Worm (Caenorhabditis elegans) whole organism, young adult: ENCODE data around the gene msp-45.
"Not testable (repeated sequence)": the region's sequence is repeated elsewhere in the genome, so short reads cannot be mapped to it uniquely, and the experiment has no call there.

Experiments used
- C06A6.2 ChIP-seq: fragments of 200-800 bp; sonication (Bioruptor generic); conservative IDR thresholded peaks from 2 replicates; pipeline ENCODE4 v1.3.6; 2022; ENCODE audit warnings: missing genetic modification characterization, missing compliant biosample characterization
- C17E4.6 ChIP-seq: fragments of 200-800 bp; sonication (Bioruptor generic); IDR thresholded peaks from 2 replicates; pipeline ENCODE4 v1.3.6; 2022; ENCODE audit warnings: missing genetic modification reagents, missing genetic modification characterization, missing compliant biosample characterization
- D2030.7 ChIP-seq: fragments of 200-800 bp; sonication (Bioruptor generic); IDR thresholded peaks from 2 replicates; pipeline ENCODE4 v1.3.6; 2022; ENCODE audit warnings: missing genetic modification reagents, missing genetic modification characterization, missing compliant biosample characterization
- F39B2.1 ChIP-seq: fragments of 200-800 bp; sonication (Bioruptor generic); IDR thresholded peaks from 2 replicates; pipeline ENCODE4 v1.3.6; 2022; ENCODE audit warnings: missing genetic modification reagents, missing genetic modification characterization, missing compliant biosample characterization
- F52B5.7 ChIP-seq: sonication (generic microtip); optimal IDR thresholded peaks from 2 replicates; lab custom pipeline; 2016; ENCODE audit warnings: mild to moderate bottlenecking, missing genetic modification characterization, missing compliant biosample characterization
- F57C9.4 ChIP-seq: sonication (generic microtip); optimal IDR thresholded peaks from 2 replicates; lab custom pipeline; 2017; ENCODE audit warnings: mild to moderate bottlenecking, missing genetic modification characterization, missing compliant biosample characterization
- Y79H2A.3 ChIP-seq: fragments of 200-800 bp; sonication (Bioruptor generic); conservative IDR thresholded peaks from 2 replicates; pipeline ENCODE4 v1.3.6; 2022; ENCODE audit warnings: missing genetic modification reagents, missing genetic modification characterization, missing compliant biosample characterization
- ZK185.1 ChIP-seq: sonication (generic microtip); optimal IDR thresholded peaks from 2 replicates; lab custom pipeline; 2016; ENCODE audit warnings: mild to moderate bottlenecking, missing genetic modification characterization, missing compliant biosample characterization; ENCODE audit not compliant: poor library complexity, severe bottlenecking
- attf-5 ChIP-seq: fragments of 200-800 bp; sonication (Bioruptor generic); optimal IDR thresholded peaks from 2 replicates; lab custom pipeline; 2018; ENCODE audit warnings: mild to moderate bottlenecking, missing genetic modification characterization, missing compliant biosample characterization
- bed-2 ChIP-seq: fragments of 200-800 bp; sonication (Bioruptor generic); IDR thresholded peaks from 2 replicates; pipeline ENCODE4 v1.3.6; 2022; ENCODE audit warnings: missing genetic modification reagents, missing genetic modification characterization, missing compliant biosample characterization
- cebp-2 ChIP-seq: fragments of 200-800 bp; sonication (Bioruptor generic); IDR thresholded peaks from 2 replicates; pipeline ENCODE4 v1.3.6; 2022; ENCODE audit warnings: missing genetic modification characterization, missing compliant biosample characterization
- ceh-27 ChIP-seq: fragments of 200-800 bp; sonication (Bioruptor generic); optimal IDR thresholded peaks from 2 replicates; lab custom pipeline; 2018; ENCODE audit warnings: mild to moderate bottlenecking, missing genetic modification characterization, moderate library complexity, missing compliant biosample characterization
- ceh-40 ChIP-seq: fragments of 200-800 bp; sonication (Bioruptor generic); IDR thresholded peaks from 2 replicates; pipeline ENCODE4 v1.3.6; 2022; ENCODE audit warnings: missing genetic modification characterization, missing compliant biosample characterization
- ceh-58 ChIP-seq: fragments of 200-800 bp; sonication (Bioruptor generic); IDR thresholded peaks from 2 replicates; pipeline ENCODE4 v1.3.6; 2022; ENCODE audit warnings: missing genetic modification characterization, missing compliant biosample characterization
- egl-44 ChIP-seq: fragments of 200-800 bp; sonication (Bioruptor generic); IDR thresholded peaks from 2 replicates; pipeline ENCODE4 v1.3.6; 2022; ENCODE audit warnings: missing genetic modification reagents, missing genetic modification characterization, missing compliant biosample characterization
- gei-17 ChIP-seq: fragments of 200-800 bp; sonication (Bioruptor generic); optimal IDR thresholded peaks from 2 replicates; lab custom pipeline; 2018; ENCODE audit warnings: mild to moderate bottlenecking, missing genetic modification characterization, missing compliant biosample characterization
- hlh-12 ChIP-seq: sonication (generic microtip); optimal IDR thresholded peaks from 2 replicates; lab custom pipeline; 2016; ENCODE audit warnings: missing genetic modification characterization, missing compliant biosample characterization
- hmg-1.2 ChIP-seq: fragments of 200-800 bp; sonication (Bioruptor generic); IDR thresholded peaks from 2 replicates; pipeline ENCODE4 v1.3.6; 2022; ENCODE audit warnings: missing genetic modification reagents, missing genetic modification characterization, missing compliant biosample characterization
- hmg-20 ChIP-seq: fragments of 200-800 bp; sonication (Bioruptor generic); IDR thresholded peaks from 2 replicates; pipeline ENCODE4 v1.3.6; 2022; ENCODE audit warnings: missing genetic modification reagents, missing genetic modification characterization, missing compliant biosample characterization
- hsf-1 ChIP-seq: fragments of 200-800 bp; sonication (Bioruptor generic); IDR thresholded peaks from 2 replicates; pipeline ENCODE4 v1.3.6; 2022; ENCODE audit warnings: missing genetic modification reagents, missing genetic modification characterization, missing compliant biosample characterization
- let-607 ChIP-seq, 2 experiments: fragments of 200-800 bp in 1 of 2; sonication (Bioruptor generic) in 1 of 2; sonication (generic microtip) in 1 of 2; optimal IDR thresholded peaks; 2 replicates each; lab custom pipeline; 2016 to 2018; ENCODE audit warnings: mild to moderate bottlenecking in 2 of 2, missing compliant biosample characterization in 2 of 2, missing genetic modification characterization in 2 of 2, moderate library complexity in 2 of 2, missing genotype in 1 of 2
- lin-35 ChIP-seq, 3 experiments: fragments of 150-350 bp in 2 of 3; sonication (generic microtip) in 1 of 3; optimal IDR thresholded peaks; 2 replicates each; lab custom pipeline; 2014 to 2018; ENCODE audit warnings: missing biosample characterization in 3 of 3, missing genetic modification characterization in 3 of 3, missing genetic modification reagents in 3 of 3
- lsl-1 ChIP-seq: fragments of 200-800 bp; sonication (Bioruptor generic); optimal IDR thresholded peaks from 2 replicates; lab custom pipeline; 2018; ENCODE audit warnings: mild to moderate bottlenecking, missing genetic modification characterization, moderate library complexity, missing compliant biosample characterization
- mel-28 ChIP-seq: sonication (generic microtip); optimal IDR thresholded peaks from 2 replicates; lab custom pipeline; 2016; ENCODE audit warnings: borderline replicate concordance, mild to moderate bottlenecking, missing genetic modification characterization, missing compliant biosample characterization
- nfya-2 ChIP-seq: fragments of 200-800 bp; sonication (Bioruptor generic); IDR thresholded peaks from 2 replicates; pipeline ENCODE4 v1.3.6; 2022; ENCODE audit warnings: missing genetic modification reagents, missing genetic modification characterization, missing compliant biosample characterization
- nhr-90 ChIP-seq: sonication (generic microtip); optimal IDR thresholded peaks from 2 replicates; lab custom pipeline; 2016; ENCODE audit warnings: missing genotype, mild to moderate bottlenecking, missing genetic modification characterization, missing compliant biosample characterization
- pbrm-1 ChIP-seq: fragments of 200-800 bp; sonication (Bioruptor generic); IDR thresholded peaks from 2 replicates; pipeline ENCODE4 v1.3.6; 2022; ENCODE audit warnings: missing genetic modification reagents, missing genetic modification characterization, missing compliant biosample characterization
- repo-1 ChIP-seq: sonication (generic microtip); optimal IDR thresholded peaks from 2 replicates; lab custom pipeline; 2017; ENCODE audit warnings: mild to moderate bottlenecking, missing genetic modification characterization, missing compliant biosample characterization
- rpc-1 ChIP-seq, 2 experiments: fragments of 150-350 bp in 1 of 2; sonication (generic microtip) in 1 of 2; optimal IDR thresholded peaks; 2 replicates each; lab custom pipeline; 2014 to 2018; ENCODE audit warnings: missing biosample characterization in 1 of 2, missing genetic modification characterization in 1 of 2, missing genetic modification reagents in 1 of 2, missing genotype in 1 of 2
- snpc-1.1 ChIP-seq: sonication (generic microtip); optimal IDR thresholded peaks from 2 replicates; lab custom pipeline; 2017; ENCODE audit warnings: missing genetic modification characterization, mild to moderate bottlenecking, missing compliant biosample characterization, antibody characterized with exemption, moderate library complexity, missing genotype, missing genetic modification reagents; ENCODE audit not compliant: insufficient read depth
- snpc-3.4 ChIP-seq: sonication (generic microtip); optimal IDR thresholded peaks from 2 replicates; lab custom pipeline; 2017; ENCODE audit warnings: missing genetic modification characterization, mild to moderate bottlenecking, missing compliant biosample characterization, antibody characterized with exemption, moderate library complexity, missing genotype, missing genetic modification reagents
- snpc-4 ChIP-seq, 5 experiments: fragments of 150-350 bp in 1 of 5; sonication (generic microtip) in 4 of 5; optimal IDR thresholded peaks; 2 replicates each; lab custom pipeline; 2014 to 2018; ENCODE audit warnings: missing genetic modification characterization in 5 of 5, missing biosample characterization in 3 of 5, antibody characterized with exemption in 2 of 5, mild to moderate bottlenecking in 2 of 5, missing compliant biosample characterization in 2 of 5, missing genotype in 2 of 5, moderate library complexity in 2 of 5, missing genetic modification reagents in 1 of 5
- somi-1 ChIP-seq: fragments of 200-800 bp; sonication (Bioruptor generic); optimal IDR thresholded peaks from 2 replicates; lab custom pipeline; 2018; ENCODE audit warnings: mild to moderate bottlenecking, missing genetic modification characterization, missing compliant biosample characterization
- sptf-2 ChIP-seq: fragments of 200-800 bp; sonication (Bioruptor generic); optimal IDR thresholded peaks from 2 replicates; lab custom pipeline; 2018; ENCODE audit warnings: mild to moderate bottlenecking, missing genetic modification characterization, missing compliant biosample characterization
- tbp1 ChIP-seq: fragments of 200-800 bp; sonication (Bioruptor generic); optimal IDR thresholded peaks from 2 replicates; lab custom pipeline; 2018; ENCODE audit warnings: mild to moderate bottlenecking, missing genetic modification characterization, missing compliant biosample characterization
- tbx-9 ChIP-seq: sonication (generic microtip); optimal IDR thresholded peaks from 2 replicates; lab custom pipeline; 2016; ENCODE audit warnings: borderline replicate concordance, missing genetic modification characterization, inconsistent platforms, missing compliant biosample characterization
- tlf-1 ChIP-seq: fragments of 200-800 bp; sonication (Bioruptor generic); optimal IDR thresholded peaks from 2 replicates; lab custom pipeline; 2018; ENCODE audit warnings: mild to moderate bottlenecking, missing genetic modification characterization, missing compliant biosample characterization
- unc-130 ChIP-seq: sonication (generic microtip); optimal IDR thresholded peaks from 2 replicates; lab custom pipeline; 2016; ENCODE audit warnings: missing genetic modification reagents, missing genetic modification characterization, missing compliant biosample characterization
- ztf-25 ChIP-seq: fragments of 200-800 bp; sonication (Bioruptor generic); IDR thresholded peaks from 2 replicates; pipeline ENCODE4 v1.3.6; 2022; ENCODE audit warnings: missing genetic modification reagents, missing genetic modification characterization, missing compliant biosample characterization
- ztf-3 ChIP-seq: fragments of 200-800 bp; sonication (Bioruptor generic); optimal IDR thresholded peaks from 2 replicates; lab custom pipeline; 2018; ENCODE audit warnings: mild to moderate bottlenecking, missing genetic modification characterization, missing compliant biosample characterization

msp-45 gene

ce11 chrII:5201922-5202562 lies 45.2 kb upstream of the msp-45 start (continued):
- TF ChIP-seq gei-17 (GFP tag; lab: Kevin White, UChicago) (peak; percentile 4), hlh-12 (tag; lab: Kevin White, UChicago) (no peak), egl-44 (GFP tag; lab: Robert Waterston, UW) (no peak), snpc-4 (GFP tag; optimal IDR thresholded peaks at IDR 0.05; lab: Kevin White, UChicago) (no peak), snpc-4 (tag; optimal IDR thresholded peaks at IDR 0.05; lab: Kevin White, UChicago) (peak in 1 of 4 experiments; percentile 23), tlf-1 (GFP tag; lab: Kevin White, UChicago) (peak; percentile 15), tbp1 (GFP tag; lab: Kevin White, UChicago) (peak; percentile 40), nhr-90 (peak; percentile 57), pbrm-1 (no peak)

ce11 chrII:5200987-5201582 lies 44.2 kb upstream of the msp-45 start:
- TF ChIP-seq ZK185.1: peak; percentile 0
- no peak for TF ChIP-seq tbx-9 (tag; lab: Kevin White, UChicago)
- no peak for TF ChIP-seq Y79H2A.3 (GFP tag; lab: Robert Waterston, UW)
- TF ChIP-seq snpc-3.4: no peak
- TF ChIP-seq F52B5.7 (tag; lab: Kevin White, UChicago): no peak
- TF ChIP-seq hmg-20 (GFP tag; lab: Robert Waterston, UW): no peak
- no peak for TF ChIP-seq hsf-1 (GFP tag; lab: Robert Waterston, UW)
- peak; percentile 39; the same call in 1 of the 2 replicates for TF ChIP-seq hmg-1.2 (GFP tag; lab: Robert Waterston, UW)
- TF ChIP-seq attf-5 (GFP tag; lab: Kevin White, UChicago): peak; percentile 12
- TF ChIP-seq C06A6.2 (GFP tag; lab: Robert Waterston, UW): no peak
- no peak for TF ChIP-seq lin-35 (GFP tag; optimal IDR thresholded peaks at IDR 0.05; lab: Kevin White, UChicago)
- TF ChIP-seq ceh-58 (GFP tag; lab: Robert Waterston, UW): no peak
- no peak for TF ChIP-seq snpc-1.1
- TF ChIP-seq unc-130 (GFP tag; lab: Kevin White, UChicago): no peak
- TF ChIP-seq D2030.7 (GFP tag; lab: Robert Waterston, UW): no peak
- no peak for TF ChIP-seq nfya-2 (GFP tag; lab: Robert Waterston, UW)
- no peak for TF ChIP-seq repo-1 (tag; lab: Kevin White, UChicago)
- TF ChIP-seq bed-2 (GFP tag; lab: Robert Waterston, UW): no peak
- TF ChIP-seq F57C9.4 (tag; lab: Kevin White, UChicago): no peak
- TF ChIP-seq, all 124 proteins: peak for 3

ce11 chrII:5200205-5200604 lies 43.3 kb upstream of the msp-45 start:
- TF ChIP-seq hmg-1.2 (GFP tag; lab: Robert Waterston, UW): peak; percentile 68
- TF ChIP-seq snpc-3.4: peak; percentile 66
- TF ChIP-seq lsl-1 (GFP tag; lab: Kevin White, UChicago): peak; percentile 8
- not testable (repeated sequence) for TF ChIP-seq snpc-4 (GFP tag; optimal IDR thresholded peaks at IDR 0.05; lab: Kevin White, UChicago)
- TF ChIP-seq snpc-4 (tag; optimal IDR thresholded peaks at IDR 0.05; lab: Kevin White, UChicago): peak; percentile 37 to 95 (median 80)
- peak; percentile 87 for TF ChIP-seq snpc-1.1

ce11 chrII:5199497-5199896 lies 42.6 kb upstream of the msp-45 start, which contains the start of gene msp-50:
Gene msp-50, plus strand, starts transcription at chrII:5199797.
- TF ChIP-seq somi-1 (GFP tag; lab: Kevin White, UChicago) (no peak), sptf-2 (GFP tag; lab: Kevin White, UChicago) (no peak), C17E4.6 (GFP tag; lab: Robert Waterston, UW) (no peak), tlf-1 (GFP tag; lab: Kevin White, UChicago) (no peak), let-607 (tag; optimal IDR thresholded peaks at IDR 0.05; lab: Kevin White, UChicago) (no peak), ceh-27 (no peak), cebp-2 (GFP tag; lab: Robert Waterston, UW) (no peak), ztf-25 (GFP tag; lab: Robert Waterston, UW) (no peak), snpc-1.1 (no peak), ztf-3 (GFP tag; lab: Kevin White, UChicago) (no peak), hmg-20 (GFP tag; lab: Robert Waterston, UW) (no peak), mel-28 (tag; lab: Kevin White, UChicago) (no peak), bed-2 (GFP tag; lab: Robert Waterston, UW) (no peak), F39B2.1 (GFP tag; lab: Robert Waterston, UW) (no peak), ceh-40 (no peak), rpc-1 (optimal IDR thresholded peaks at IDR 0.05; lab: Kevin White, UChicago) (no peak), rpc-1 (tag; optimal IDR thresholded peaks at IDR 0.05; lab: Kevin White, UChicago) (no peak)
